Worm (Caenorhabditis elegans): Measurements from ENCODE around the gene Y53F4B.36.

The Y53F4B.36 gene

DNA sequence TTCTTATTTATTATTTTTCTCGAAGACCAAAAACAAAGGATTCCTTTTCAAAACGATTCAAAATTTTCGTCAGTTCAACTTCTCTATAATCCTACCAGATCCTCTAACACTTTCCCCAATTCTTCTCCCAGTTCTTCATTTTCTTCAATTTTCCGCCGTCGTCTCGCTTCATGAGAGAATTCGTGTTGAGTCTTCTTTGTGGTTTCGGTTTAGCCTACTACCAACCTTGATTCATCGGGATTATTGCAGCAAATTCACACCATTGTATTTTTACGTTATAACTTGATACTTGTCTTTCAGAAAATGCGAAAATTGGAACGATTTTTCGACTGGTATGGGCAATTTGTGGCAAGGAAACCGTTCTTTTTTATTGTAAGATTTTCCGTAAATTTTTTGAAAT is 17.9 kb upstream of the Y53F4B.36 start, which contains the start of gene ptr-20:
TSS of gene ptr-20 (plus strand) at position 301 of the 400 bp plus-strand sequence.
- TF ChIP-seq nhr-71 (tag; optimal IDR thresholded peaks at IDR 0.05) = no peak
- no peak for TF ChIP-seq lin-14 (GFP tag; optimal IDR thresholded peaks at IDR 0.05)
- TF ChIP-seq nhr-90 (tag; optimal IDR thresholded peaks at IDR 0.05; ENCODE audit: poor library complexity) = no peak
- no peak for TF ChIP-seq zip-4 (GFP tag; optimal IDR thresholded peaks at IDR 0.05)
- no peak for TF ChIP-seq efl-3 (GFP tag; optimal IDR thresholded peaks at IDR 0.05)
- no peak for TF ChIP-seq fos-1 (tag; optimal IDR thresholded peaks at IDR 0.05)
- TF ChIP-seq ceh-88 (GFP tag; IDR thresholded peaks at IDR 0.05) = no peak
- no peak for TF ChIP-seq nhr-77 (tag; optimal IDR thresholded peaks at IDR 0.05)
- no peak for TF ChIP-seq tbx-2 (tag; optimal IDR thresholded peaks at IDR 0.05)
- TF ChIP-seq mef-2 (tag; optimal IDR thresholded peaks at IDR 0.05) = no peak
- no peak for TF ChIP-seq dpl-1 (GFP tag; optimal IDR thresholded peaks at IDR 0.05)
- TF ChIP-seq pag-3 (tag; optimal IDR thresholded peaks at IDR 0.05; ENCODE audit: borderline replicate concordance, insufficient read depth) = no peak
- no peak for TF ChIP-seq ets-5 (GFP tag; IDR thresholded peaks at IDR 0.05)
- TF ChIP-seq ceh-63 (GFP tag; optimal IDR thresholded peaks at IDR 0.05) = no peak

DNA sequence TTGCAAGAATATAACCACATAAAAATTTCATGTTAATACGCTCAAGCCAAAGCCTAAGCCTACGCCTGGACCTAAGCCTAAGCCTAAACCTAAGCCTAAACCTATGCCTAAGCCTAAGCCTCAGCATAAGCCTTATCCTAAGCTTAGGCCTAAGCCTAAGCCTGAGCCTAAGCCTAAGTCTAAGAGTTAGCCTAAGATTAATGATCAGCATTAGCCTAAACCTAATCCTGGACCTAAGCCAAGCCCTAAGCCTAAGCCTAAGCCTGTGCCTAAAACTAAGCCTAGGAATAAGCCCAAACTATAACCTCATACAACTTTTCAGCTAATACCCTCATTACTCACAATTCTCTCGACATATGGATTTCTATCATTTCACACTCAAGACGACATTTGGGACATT is 17.4 kb upstream of the Y53F4B.36 start:
- TF ChIP-seq efl-1 (optimal IDR thresholded peaks at IDR 0.05) (no peak), efl-1 (GFP tag; optimal IDR thresholded peaks at IDR 0.05 in 1 of 2) (peak in 1 of 2 experiments; percentile 59), mep-1 (tag; optimal IDR thresholded peaks at IDR 0.05) (no peak)

DNA sequence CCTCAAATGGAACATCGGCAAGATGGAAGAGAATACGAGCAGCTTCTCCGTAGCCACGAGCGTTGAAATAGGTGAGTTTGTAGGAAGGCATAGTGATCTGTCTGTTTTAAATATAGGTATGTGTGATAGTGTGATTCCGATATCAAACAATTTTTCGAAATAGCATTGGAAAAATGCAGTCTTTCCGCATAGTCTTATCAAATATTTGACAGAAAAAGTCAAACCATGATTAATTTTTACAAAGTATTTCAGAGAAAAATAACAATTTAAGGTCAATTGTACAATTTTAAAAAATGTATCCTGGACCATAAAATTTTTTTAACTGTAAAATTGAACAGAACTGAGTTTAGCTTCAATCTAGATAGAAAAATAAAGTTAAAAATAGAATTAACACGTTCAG is 11.3 kb upstream of the Y53F4B.36 start, which contains the start of gene gst-26:
TSS of gene gst-26 (minus strand) at position 101 of the 400 bp plus-strand sequence.
- TF ChIP-seq nhr-71 (tag; optimal IDR thresholded peaks at IDR 0.05) = no peak
- TF ChIP-seq nhr-85 (tag) = no peak
- no peak for TF ChIP-seq elt-2 (tag; optimal IDR thresholded peaks at IDR 0.05)
- no peak for TF ChIP-seq blmp-1 (tag; optimal IDR thresholded peaks at IDR 0.05)
- TF ChIP-seq ceh-8 (GFP tag; optimal IDR thresholded peaks at IDR 0.05) = no peak

DNA sequence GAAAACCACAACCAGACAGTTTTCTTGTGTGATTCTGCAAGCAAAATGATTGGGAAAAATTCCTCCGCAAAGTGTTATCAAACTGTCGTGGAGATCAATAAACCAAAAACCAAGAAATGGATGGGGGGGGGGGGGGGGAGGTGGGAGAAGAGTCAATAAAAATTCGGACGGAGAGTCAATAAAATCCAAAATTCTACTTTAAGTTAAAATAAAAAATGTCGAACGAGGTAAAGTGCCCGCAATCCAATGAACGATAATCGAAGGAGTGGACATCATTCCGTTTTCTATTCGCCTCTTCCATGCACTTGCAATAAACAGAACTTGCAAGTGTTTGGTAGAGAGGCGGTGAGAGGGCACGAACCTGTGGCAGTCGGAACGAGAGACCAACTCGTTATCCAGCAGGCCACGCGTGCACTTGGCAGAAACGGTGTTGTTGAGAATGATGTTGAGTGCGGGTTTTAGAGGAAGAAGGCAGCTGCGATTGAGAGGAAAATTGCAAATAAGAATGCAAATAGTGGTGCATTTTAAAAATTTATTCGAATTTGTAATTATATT is 10.0 kb upstream of the Y53F4B.36 start, which contains the start of gene gst-27:
TSS of gene gst-27 (minus strand) at position 51 of the 555 bp plus-strand sequence.
- TF ChIP-seq fkh-10 (GFP tag; optimal IDR thresholded peaks at IDR 0.05) = peak; percentile 4
- TF ChIP-seq ztf-4 (tag; optimal IDR thresholded peaks at IDR 0.05) = peak; percentile 45
- peak; percentile 73 for TF ChIP-seq egl-13 (tag; optimal IDR thresholded peaks at IDR 0.05)
- no peak for TF ChIP-seq nhr-237 (tag; optimal IDR thresholded peaks at IDR 0.05)
- no peak for TF ChIP-seq vab-15 (tag; optimal IDR thresholded peaks at IDR 0.05)
- peak; percentile 42 for TF ChIP-seq efl-3 (GFP tag; optimal IDR thresholded peaks at IDR 0.05)
- no peak for TF ChIP-seq sptf-1 (tag; optimal IDR thresholded peaks at IDR 0.05)
- TF ChIP-seq jun-1 (tag; optimal IDR thresholded peaks at IDR 0.05) = peak; percentile 60
- peak; percentile 91 for TF ChIP-seq nhr-90 (tag; optimal IDR thresholded peaks at IDR 0.05; ENCODE audit: poor library complexity)
- peak; percentile 86 for TF ChIP-seq swsn-7 (tag; optimal IDR thresholded peaks at IDR 0.05)
- TF ChIP-seq C16A3.4 (tag; optimal IDR thresholded peaks at IDR 0.05) = peak; percentile 92
- TF ChIP-seq elt-3 (tag; optimal IDR thresholded peaks at IDR 0.05) = peak in 4 of 6 experiments; percentile 13 to 80 (median 60)
- TF ChIP-seq egl-27 (tag; optimal IDR thresholded peaks at IDR 0.05) = peak; percentile 5 to 49
- peak; percentile 55 for TF ChIP-seq elt-2 (tag; optimal IDR thresholded peaks at IDR 0.05)
- peak; percentile 76 for TF ChIP-seq tbx-2 (tag; optimal IDR thresholded peaks at IDR 0.05)
- peak; percentile 83 for TF ChIP-seq fos-1 (tag; optimal IDR thresholded peaks at IDR 0.05)
- peak; percentile 52; the same call in 1 of the 2 replicates for TF ChIP-seq grh-1 (GFP tag; IDR thresholded peaks at IDR 0.05)
- TF ChIP-seq irx-1 (tag; optimal IDR thresholded peaks at IDR 0.05) = peak; percentile 65
- no peak for TF ChIP-seq mef-2 (tag; optimal IDR thresholded peaks at IDR 0.05)
- TF ChIP-seq unc-130 (tag; optimal IDR thresholded peaks at IDR 0.05) = peak; percentile 33
- TF ChIP-seq aha-1 (tag; optimal IDR thresholded peaks at IDR 0.05) = no peak
- TF ChIP-seq fkh-8 (tag; optimal IDR thresholded peaks at IDR 0.05) = peak; percentile 70
- TF ChIP-seq pag-3 (tag; optimal IDR thresholded peaks at IDR 0.05; ENCODE audit: borderline replicate concordance, insufficient read depth) = no peak
- TF ChIP-seq nhr-71 (tag; optimal IDR thresholded peaks at IDR 0.05) = peak; percentile 90
- TF ChIP-seq C04F5.9 (tag; optimal IDR thresholded peaks at IDR 0.05) = peak; percentile 57
- TF ChIP-seq unc-98 (GFP tag; IDR thresholded peaks at IDR 0.05) = no peak
- peak in 1 of 2 experiments; percentile 64 for TF ChIP-seq ztf-11 (tag; optimal IDR thresholded peaks at IDR 0.05)
- TF ChIP-seq isw-1 (GFP tag; IDR thresholded peaks at IDR 0.05) = peak; percentile 49
- TF ChIP-seq tlp-1 (tag; optimal IDR thresholded peaks at IDR 0.05) = no peak
- TF ChIP-seq C34B4.2 (tag; optimal IDR thresholded peaks at IDR 0.05) = no peak
- TF ChIP-seq zag-1 (tag; optimal IDR thresholded peaks at IDR 0.05) = no peak
- TF ChIP-seq ceh-88 (GFP tag; IDR thresholded peaks at IDR 0.05) = peak; percentile 53
- no peak for TF ChIP-seq hlh-17 (GFP tag; optimal IDR thresholded peaks at IDR 0.05; ENCODE audit: borderline replicate concordance)

All from whole organism, L1 larva.